Worm (Caenorhabditis elegans): Measurements from ENCODE around the gene ZK1290.11.

The ZK1290.11 gene

DNA sequence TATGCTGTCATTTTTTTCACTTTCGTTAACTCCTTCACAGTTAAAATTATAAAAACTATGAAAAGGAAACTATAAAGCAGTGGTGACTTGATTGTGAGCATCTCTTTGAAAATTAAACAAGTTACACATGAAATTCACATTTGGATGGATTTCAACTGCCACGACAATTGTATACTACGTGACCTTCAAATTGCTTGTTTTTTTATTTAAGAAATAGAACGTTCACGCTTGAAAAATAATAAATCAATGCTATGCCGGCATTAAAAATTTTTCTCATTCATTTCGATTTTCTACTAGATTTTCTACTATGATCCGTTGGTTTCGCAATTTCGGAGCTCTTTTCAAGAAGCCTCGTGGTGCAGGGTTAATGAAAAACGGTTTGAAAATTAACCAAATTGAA is 35.9 kb downstream of the ZK1290.11 start, which contains the start of the genes ZK1290.7 and rnh-1.1:
Gene ZK1290.7 (minus strand): TSS at position 101 of the 400 bp plus-strand sequence.
Gene rnh-1.1 (plus strand): TSS at position 281 of the 400 bp plus-strand sequence.
- no peak for TF ChIP-seq egl-5 (tag; optimal IDR thresholded peaks at IDR 0.05)
- no peak for TF ChIP-seq mml-1 (tag; optimal IDR thresholded peaks at IDR 0.05)
- no peak for TF ChIP-seq pha-4 (tag; optimal IDR thresholded peaks at IDR 0.05)
- TF ChIP-seq ceh-28 (tag; optimal IDR thresholded peaks at IDR 0.05): no peak
- TF ChIP-seq R02D3.7 (tag; optimal IDR thresholded peaks at IDR 0.05): no peak

DNA sequence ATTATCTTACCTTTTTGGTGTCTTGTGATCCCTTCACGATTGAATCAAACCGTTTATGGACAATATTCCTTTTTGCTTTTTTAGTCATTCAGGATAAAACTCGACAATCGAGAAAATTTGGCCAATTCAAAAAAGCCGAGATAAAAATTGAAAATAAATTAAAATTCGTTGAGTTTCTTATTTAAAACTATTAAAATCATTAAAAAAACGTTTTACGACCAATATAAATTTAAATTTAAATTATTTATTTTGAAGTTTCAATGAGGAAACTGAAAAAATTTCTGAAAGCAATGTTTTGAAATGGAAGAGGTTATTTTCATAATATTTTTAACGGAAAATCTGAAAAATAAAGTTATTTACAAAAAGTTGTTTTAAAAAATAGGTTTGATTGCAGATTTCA is 38.1 kb downstream of the ZK1290.11 start, which contains the start of gene ZK1290.15:
Gene ZK1290.15 (plus strand): TSS at position 301 of the 400 bp plus-strand sequence.
- no peak for TF ChIP-seq fkh-2 (tag; optimal IDR thresholded peaks at IDR 0.05)
- no peak for TF ChIP-seq nhr-237 (tag; optimal IDR thresholded peaks at IDR 0.05)
- no peak for TF ChIP-seq elt-3 (tag; optimal IDR thresholded peaks at IDR 0.05)
- no peak for TF ChIP-seq ceh-16 (tag; optimal IDR thresholded peaks at IDR 0.05)
- no peak for TF ChIP-seq pqm-1 (tag; optimal IDR thresholded peaks at IDR 0.05)
- no peak for TF ChIP-seq nhr-67 (tag; optimal IDR thresholded peaks at IDR 0.05)
- no peak for TF ChIP-seq fkh-10 (GFP tag; optimal IDR thresholded peaks at IDR 0.05)
- TF ChIP-seq eor-1 (tag; optimal IDR thresholded peaks at IDR 0.05): no peak
- TF ChIP-seq ceh-9 (tag; optimal IDR thresholded peaks at IDR 0.05): no peak
- no peak for TF ChIP-seq lin-39 (tag; optimal IDR thresholded peaks at IDR 0.05)
- TF ChIP-seq zag-1 (tag; optimal IDR thresholded peaks at IDR 0.05): no peak

DNA sequence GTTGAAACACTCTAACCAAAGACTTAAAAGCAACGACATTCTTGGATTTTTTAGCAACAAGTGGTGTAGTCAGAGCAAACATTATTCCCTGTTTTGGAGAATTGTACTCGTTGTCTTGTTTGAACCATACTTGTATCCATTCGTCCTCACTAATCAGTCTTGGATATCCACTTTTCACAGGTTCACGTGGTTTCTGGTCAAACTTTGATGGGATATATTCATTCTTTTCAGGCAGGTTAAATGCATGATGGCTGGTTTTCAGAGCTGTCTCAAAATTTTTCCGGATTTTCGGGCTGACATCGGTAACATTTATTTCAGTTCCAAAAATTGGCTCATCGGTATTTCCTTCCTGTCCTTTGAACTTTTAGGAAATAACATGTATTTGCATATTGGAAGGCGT is 40.0 kb downstream of the ZK1290.11 start:
- TF ChIP-seq nhr-77 (tag; optimal IDR thresholded peaks at IDR 0.05): no peak
- no peak for TF ChIP-seq nfya-1 (tag; optimal IDR thresholded peaks at IDR 0.05; ENCODE audit: insufficient read depth)
- no peak for TF ChIP-seq lin-15B (tag; optimal IDR thresholded peaks at IDR 0.05)
- TF ChIP-seq tbx-2 (tag; optimal IDR thresholded peaks at IDR 0.05): no peak
- no peak for TF ChIP-seq nhr-23 (tag; optimal IDR thresholded peaks at IDR 0.05)
- no peak for TF ChIP-seq ama-1 (optimal IDR thresholded peaks at IDR 0.05)
- TF ChIP-seq egl-5 (tag; optimal IDR thresholded peaks at IDR 0.05): no peak
- TF ChIP-seq egl-27 (tag; optimal IDR thresholded peaks at IDR 0.05): no peak
- TF ChIP-seq pqm-1 (tag; optimal IDR thresholded peaks at IDR 0.05): no peak
- no peak for TF ChIP-seq elt-2 (tag; optimal IDR thresholded peaks at IDR 0.05)

DNA sequence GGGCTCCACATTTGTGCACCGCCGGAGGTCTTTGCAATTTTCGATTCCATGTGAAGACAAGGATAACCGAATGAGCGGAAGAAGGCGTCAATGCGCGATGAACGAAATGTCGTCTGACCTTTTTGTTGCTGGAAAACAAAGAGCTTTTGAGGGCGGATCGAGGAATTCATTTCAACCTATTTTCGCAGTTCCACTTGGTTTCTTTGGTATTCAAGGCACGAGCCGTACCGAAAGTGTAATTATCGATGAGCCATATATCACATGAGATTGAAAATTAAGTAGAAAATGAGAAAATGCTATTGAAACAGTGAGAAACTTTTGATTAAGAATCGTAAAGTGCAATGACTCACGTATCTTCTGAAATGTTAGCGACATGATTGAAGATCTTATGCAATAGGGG is 42.2 kb downstream of the ZK1290.11 start, which contains the start of gene glb-9:
Gene glb-9 (minus strand): TSS at position 101 of the 400 bp plus-strand sequence.
- TF ChIP-seq nhr-28 (tag; optimal IDR thresholded peaks at IDR 0.05) (no peak), nhr-67 (tag; optimal IDR thresholded peaks at IDR 0.05) (no peak), daf-12 (tag; optimal IDR thresholded peaks at IDR 0.05) (no peak), fkh-2 (tag; optimal IDR thresholded peaks at IDR 0.05) (no peak)

Measured in whole organism, L3 larva.